Fruit fly (Drosophila melanogaster) whole organism: ENCODE data around the gene Sgs5bis.

ENCODE experiments used
- CG8478 ChIP-seq: fragments of >200 bp; optimal IDR thresholded peaks from 2 replicates; lab custom pipeline; 2018; ENCODE audit warnings: inconsistent platforms
- Dll ChIP-seq: fragments of >200 bp; optimal IDR thresholded peaks from 2 replicates; lab custom pipeline; 2017
- EcR ChIP-seq, 2 experiments: fragments of >200 bp; optimal IDR thresholded peaks; 2 replicates each; lab custom pipeline; 2017; ENCODE audit warnings: missing biosample characterization in 2 of 2, missing genetic modification characterization in 2 of 2, missing genetic modification reagents in 2 of 2
- pan ChIP-seq: fragments of >200 bp; optimal IDR thresholded peaks from 2 replicates; lab custom pipeline; 2017
- psq ChIP-seq: fragments of >200 bp; optimal IDR thresholded peaks from 2 replicates; lab custom pipeline; 2017
- usp ChIP-seq: fragments of >200 bp; optimal IDR thresholded peaks from 2 replicates; lab custom pipeline; 2017; ENCODE audit warnings: missing biosample characterization, missing genetic modification characterization, mixed read lengths

The Sgs5bis gene

DNA sequence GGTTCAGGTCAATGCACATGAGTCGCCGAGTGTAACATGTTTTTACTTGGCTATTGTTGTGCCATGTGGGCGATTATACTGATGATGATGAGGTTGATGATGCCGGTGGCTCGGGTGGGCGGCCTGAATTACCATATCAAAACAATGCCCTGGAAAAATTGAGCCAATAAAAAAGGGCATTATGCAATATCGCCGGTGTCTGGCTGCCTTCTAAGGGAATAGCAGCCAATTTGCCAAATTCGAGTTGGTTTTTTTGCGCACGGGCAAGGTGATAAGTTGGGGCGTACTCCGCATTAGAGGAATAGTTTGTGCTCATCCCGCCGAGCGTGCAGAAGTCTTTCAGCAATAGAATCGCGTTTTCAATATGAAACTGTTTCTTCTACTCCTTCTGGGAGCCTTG lies 14.9 kb downstream of the Sgs5bis start, which contains the start of gene CG14329:
TSS of gene CG14329 (plus strand) at position 301 of the 400 bp plus-strand sequence.
- TF ChIP-seq CG8478 (lab: Kevin White, UChicago) (no peak), psq (no peak), pan (lab: Kevin White, UChicago) (no peak), Dll (lab: Kevin White, UChicago) (no peak), EcR (GFP tag; optimal IDR thresholded peaks at IDR 0.05; lab: Kevin White, UChicago) (no peak), usp (GFP tag; lab: Kevin White, UChicago) (no peak)

DNA sequence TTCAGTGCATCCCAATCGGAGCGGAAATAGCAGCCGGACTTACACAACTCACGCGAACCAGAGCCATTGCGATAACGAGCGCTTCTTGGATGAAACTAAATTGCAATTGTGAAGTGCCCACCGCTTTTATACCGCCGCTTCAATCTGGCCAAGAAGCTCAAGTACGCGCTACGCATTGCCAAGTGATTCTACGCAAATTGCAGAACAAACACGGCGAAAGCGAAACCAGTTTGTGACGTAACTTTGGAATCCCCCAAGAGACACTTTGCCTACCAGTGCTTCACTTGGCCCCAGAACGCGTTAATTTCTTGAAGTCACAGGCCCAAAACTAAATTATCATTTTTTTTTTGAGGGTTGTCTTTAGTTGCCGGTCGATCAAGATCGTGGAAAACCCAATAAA lies 17.2 kb downstream of the Sgs5bis start, which contains the start of gene Edg91:
TSS of gene Edg91 (minus strand) at position 101 of the 400 bp plus-strand sequence.
- TF ChIP-seq EcR (GFP tag; optimal IDR thresholded peaks at IDR 0.05; lab: Kevin White, UChicago) (no peak), Dll (lab: Kevin White, UChicago) (no peak), psq (no peak)

DNA sequence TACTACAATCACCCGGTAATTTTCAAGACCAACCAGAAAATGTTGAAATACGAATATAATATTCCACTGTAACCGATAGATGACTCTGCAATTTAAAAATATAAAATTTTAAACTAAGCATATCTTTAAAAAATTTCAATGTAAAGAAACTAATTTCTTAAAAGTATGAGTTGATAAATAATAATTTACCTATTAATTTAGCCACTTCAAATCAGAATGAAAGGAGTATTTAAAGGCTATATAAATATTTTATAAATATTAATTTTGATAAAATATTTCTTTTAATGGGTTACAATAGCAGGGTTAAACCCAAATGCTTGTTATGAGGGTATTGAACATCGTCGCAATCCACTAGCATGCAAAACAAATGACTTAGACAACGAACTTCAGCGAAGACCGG lies 17.6 kb downstream of the Sgs5bis start:
- TF ChIP-seq psq (no peak), CG8478 (lab: Kevin White, UChicago) (no peak), Dll (lab: Kevin White, UChicago) (no peak), EcR (GFP tag; optimal IDR thresholded peaks at IDR 0.05; lab: Kevin White, UChicago) (no peak), pan (lab: Kevin White, UChicago) (no peak), usp (GFP tag; lab: Kevin White, UChicago) (no peak)

DNA sequence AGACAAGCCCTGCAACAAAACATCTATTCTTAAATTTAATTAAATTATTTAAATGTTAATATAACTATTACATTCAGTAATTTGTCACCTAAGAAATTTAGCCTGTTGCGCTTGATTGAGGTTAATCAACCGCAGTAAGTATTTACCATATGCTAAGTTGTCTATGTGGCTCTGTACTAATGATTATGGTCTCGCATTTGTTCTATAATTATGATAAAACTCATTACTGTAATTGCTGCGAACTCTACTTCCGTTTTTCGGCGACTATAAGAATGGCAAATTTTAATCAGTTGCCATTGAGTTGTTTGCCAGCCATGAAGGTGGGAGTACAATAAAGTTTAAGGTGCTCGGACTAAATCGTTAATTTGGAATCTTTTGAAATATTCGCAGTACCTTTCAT lies 18.4 kb downstream of the Sgs5bis start, which contains the start of gene CG34281:
TSS of gene CG34281 (plus strand) at position 301 of the 400 bp plus-strand sequence.
- TF ChIP-seq psq: no peak
- no peak for TF ChIP-seq usp (GFP tag; lab: Kevin White, UChicago)
- no peak for TF ChIP-seq Dll (lab: Kevin White, UChicago)
- no peak for TF ChIP-seq CG8478 (lab: Kevin White, UChicago)
- TF ChIP-seq EcR (GFP tag; optimal IDR thresholded peaks at IDR 0.05; lab: Kevin White, UChicago): no peak
- TF ChIP-seq pan (lab: Kevin White, UChicago): no peak

DNA sequence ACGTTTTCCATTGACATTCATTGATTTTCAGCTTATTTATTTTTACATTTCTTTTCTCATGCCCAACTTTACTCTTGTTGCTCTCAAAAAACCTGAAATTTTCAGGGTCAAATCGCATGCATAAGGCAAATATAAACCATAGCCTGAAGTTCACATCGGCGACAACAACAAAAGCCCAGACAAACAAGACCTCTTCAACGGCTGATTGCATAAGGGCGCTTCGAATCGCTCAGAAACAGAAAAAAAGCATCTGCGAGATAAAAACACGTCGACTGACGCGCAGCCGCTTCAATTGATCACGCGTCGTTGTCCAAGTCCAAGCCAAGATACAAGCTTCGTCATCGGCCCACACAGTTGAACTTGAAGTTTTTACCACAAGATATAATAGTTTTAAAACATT lies 19.4 kb downstream of the Sgs5bis start, which contains the start of gene CG14327:
TSS of gene CG14327 (plus strand) at position 161 of the 400 bp plus-strand sequence.
- TF ChIP-seq usp (GFP tag; lab: Kevin White, UChicago): no peak
- TF ChIP-seq psq: no peak
- TF ChIP-seq CG8478 (lab: Kevin White, UChicago): no peak
- TF ChIP-seq Dll (lab: Kevin White, UChicago): no peak
- TF ChIP-seq EcR (GFP tag; optimal IDR thresholded peaks at IDR 0.05; lab: Kevin White, UChicago): no peak
- no peak for TF ChIP-seq pan (lab: Kevin White, UChicago)

DNA sequence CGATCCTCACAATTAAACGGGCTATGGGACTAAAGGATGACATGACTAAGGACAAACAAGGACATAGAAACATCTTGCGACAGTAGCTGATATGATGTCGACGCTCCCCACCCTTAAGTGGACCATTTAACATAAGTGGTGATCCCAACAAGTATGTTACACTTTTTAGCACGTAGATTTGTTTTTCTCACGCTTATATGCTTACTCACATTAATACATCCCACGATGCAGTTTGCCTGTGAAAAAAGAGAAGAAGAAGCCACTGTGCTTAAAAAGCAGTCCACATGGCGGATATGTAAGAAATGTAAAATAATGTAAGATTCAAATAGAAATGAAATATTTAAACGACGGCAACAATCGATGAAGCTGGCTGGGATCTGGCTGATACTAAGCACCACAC lies 20.9 kb downstream of the Sgs5bis start:
- TF ChIP-seq EcR (GFP tag; optimal IDR thresholded peaks at IDR 0.05; lab: Kevin White, UChicago) (no peak), Dll (lab: Kevin White, UChicago) (no peak), pan (lab: Kevin White, UChicago) (no peak), psq (no peak), CG8478 (lab: Kevin White, UChicago) (no peak), usp (GFP tag; lab: Kevin White, UChicago) (no peak)

DNA sequence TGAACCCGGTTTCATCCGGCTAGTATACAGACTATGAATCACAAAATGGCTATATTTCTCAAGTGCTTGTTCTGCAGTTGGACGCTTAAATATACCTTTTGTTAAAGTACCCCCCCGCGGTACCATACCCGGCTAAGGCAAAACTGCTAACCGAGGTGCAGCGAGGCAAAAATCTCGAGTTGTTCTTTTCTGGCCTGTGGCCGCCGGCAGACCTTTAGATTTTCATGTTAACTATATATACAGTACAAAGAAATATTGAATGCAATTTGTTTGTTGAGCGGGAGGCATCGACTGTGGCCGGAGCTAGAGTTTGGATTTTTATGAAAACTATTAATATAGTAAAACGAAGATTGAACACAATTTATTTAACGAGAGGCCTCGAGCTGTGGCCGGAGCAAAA lies 21.6 kb downstream of the Sgs5bis start:
- TF ChIP-seq pan (lab: Kevin White, UChicago): no peak
- no peak for TF ChIP-seq EcR (GFP tag; optimal IDR thresholded peaks at IDR 0.05; lab: Kevin White, UChicago)
- no peak for TF ChIP-seq psq
- no peak for TF ChIP-seq Dll (lab: Kevin White, UChicago)
- no peak for TF ChIP-seq CG8478 (lab: Kevin White, UChicago)
- no peak for TF ChIP-seq usp (GFP tag; lab: Kevin White, UChicago)

DNA sequence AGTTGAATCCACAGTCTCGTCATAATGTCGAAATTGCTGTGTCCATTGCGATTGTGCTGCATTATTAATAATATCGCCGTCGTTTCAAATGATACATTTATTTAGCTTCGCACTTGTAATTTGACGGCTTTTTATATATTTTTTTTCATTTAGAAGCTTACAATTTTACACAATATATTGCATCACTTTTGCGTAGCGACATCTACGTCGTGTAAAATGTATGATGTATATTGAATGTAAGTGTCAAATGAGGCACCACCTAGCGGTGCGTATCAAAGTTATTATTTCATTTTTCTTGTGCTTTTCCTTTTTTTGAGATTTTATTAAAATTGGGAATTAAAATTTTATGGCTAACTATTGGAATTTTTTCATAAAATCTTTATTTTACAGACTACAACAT lies 22.4 kb downstream of the Sgs5bis start:
- TF ChIP-seq pan (lab: Kevin White, UChicago) (no peak), psq (no peak), usp (GFP tag; lab: Kevin White, UChicago) (no peak), CG8478 (lab: Kevin White, UChicago) (no peak), Dll (lab: Kevin White, UChicago) (no peak)

DNA sequence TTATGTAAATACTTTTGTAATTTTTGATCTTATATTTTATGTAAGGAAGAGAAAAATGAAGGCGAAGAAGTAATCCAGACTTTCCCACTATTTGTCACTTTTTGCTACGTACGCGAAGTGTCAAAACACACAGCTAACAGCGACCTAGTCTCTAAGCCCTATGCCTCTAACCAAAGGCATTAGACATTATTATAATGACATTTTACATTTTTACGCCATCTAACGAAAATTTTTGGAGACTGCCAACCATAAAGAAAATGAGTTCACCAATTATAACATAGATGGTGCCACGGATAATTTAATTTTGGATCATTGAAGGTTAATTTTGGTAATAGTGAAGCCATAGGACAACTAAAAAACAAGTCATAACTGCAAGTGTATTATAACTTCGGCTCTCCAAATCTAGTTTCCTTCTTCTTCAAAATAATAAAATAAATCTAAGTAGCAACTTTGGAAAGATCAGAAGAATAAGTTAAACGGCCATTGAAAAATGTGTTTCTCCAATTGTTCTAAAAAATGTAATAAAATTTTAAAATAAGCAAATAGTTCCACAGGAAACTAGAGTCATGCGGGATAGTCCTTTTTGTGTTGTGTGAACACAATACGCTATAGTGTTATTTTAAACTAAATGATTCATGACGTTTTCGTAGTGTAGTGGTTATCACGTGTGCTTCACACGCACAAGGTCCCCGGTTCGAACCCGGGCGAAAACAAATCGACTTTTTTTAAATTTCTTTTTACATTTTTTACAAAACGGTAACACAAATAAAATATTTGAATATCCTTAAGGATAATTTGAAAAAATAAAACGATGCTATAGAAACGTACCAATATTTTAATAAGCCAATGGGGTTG lies 23.2 kb downstream of the Sgs5bis start:
- TF ChIP-seq EcR (GFP tag; optimal IDR thresholded peaks at IDR 0.05; lab: Kevin White, UChicago) (no peak), psq (no peak), usp (GFP tag; lab: Kevin White, UChicago) (no peak), pan (lab: Kevin White, UChicago) (no peak), Dll (lab: Kevin White, UChicago) (no peak), CG8478 (lab: Kevin White, UChicago) (no peak)

DNA sequence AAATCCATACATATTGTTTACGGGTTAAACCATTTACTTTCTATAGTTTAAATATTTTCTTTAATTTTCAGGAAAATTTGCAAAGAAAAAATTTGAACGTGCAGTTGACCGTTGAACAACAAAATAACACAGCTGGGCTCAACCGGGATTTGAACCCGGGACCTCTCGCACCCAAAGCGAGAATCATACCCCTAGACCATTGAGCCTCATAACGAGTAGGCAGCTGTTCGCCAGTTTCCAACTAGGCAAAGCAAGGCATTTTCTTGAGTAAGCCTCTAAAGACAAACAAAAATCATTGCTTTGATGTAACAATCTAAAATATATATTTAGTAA lies 23.8 kb downstream of the Sgs5bis start:
- TF ChIP-seq EcR (GFP tag; optimal IDR thresholded peaks at IDR 0.05; lab: Kevin White, UChicago) (no peak), usp (GFP tag; lab: Kevin White, UChicago) (no peak)

DNA sequence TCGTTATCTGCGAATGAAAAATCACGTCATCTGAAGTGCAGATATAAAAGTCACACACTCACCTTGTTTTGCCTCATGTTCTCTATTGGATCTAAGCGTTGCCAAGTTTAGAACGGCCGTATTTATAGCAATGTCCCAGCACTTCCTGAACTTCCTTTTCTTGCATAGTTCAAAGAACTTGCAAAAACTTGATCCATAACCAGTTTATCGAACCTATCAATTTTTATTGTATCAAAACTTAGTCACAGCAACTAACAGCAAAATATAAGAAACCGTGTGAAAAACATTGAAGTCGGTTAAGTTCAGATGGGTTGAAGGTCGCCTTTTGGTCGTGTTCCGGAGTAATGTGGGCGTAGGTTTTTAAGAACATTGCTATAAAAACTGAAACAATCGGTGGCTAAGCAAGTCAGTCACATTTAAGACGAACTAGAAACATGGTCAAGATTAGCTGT lies 24.5 kb downstream of the Sgs5bis start, which contains the start of the genes CG14324 and CG14326:
TSS of gene CG14324 (minus strand) at position 101 of the 452 bp plus-strand sequence.
TSS of gene CG14326 (plus strand) at position 402 of the 452 bp plus-strand sequence.
- TF ChIP-seq EcR (GFP tag; optimal IDR thresholded peaks at IDR 0.05; lab: Kevin White, UChicago) (peak in 1 of 2 experiments; percentile 13), pan (lab: Kevin White, UChicago) (no peak), psq (no peak), CG8478 (lab: Kevin White, UChicago) (no peak), Dll (lab: Kevin White, UChicago) (no peak), usp (GFP tag; lab: Kevin White, UChicago) (no peak)
